Worm (Caenorhabditis elegans) whole organism, L1 larva: ENCODE data around the gene C04A2.15.

Experiments
- ama-1 ChIP-seq: fragments of 150-350 bp; optimal IDR thresholded peaks from 2 replicates; lab custom pipeline; 2014
- ces-1 ChIP-seq: fragments of 150-350 bp; optimal IDR thresholded peaks from 2 replicates; lab custom pipeline; 2014; ENCODE audit warnings: missing biosample characterization, missing genetic modification reagents, missing genetic modification characterization
- elt-2 ChIP-seq: sonication (generic microtip); optimal IDR thresholded peaks from 2 replicates; lab custom pipeline; 2016; ENCODE audit warnings: missing genetic modification characterization, mild to moderate bottlenecking, inconsistent platforms, missing compliant biosample characterization, missing genetic modification reagents
- elt-3 ChIP-seq, 6 experiments: fragments of 150-350 bp in 1 of 6; sonication (generic microtip); optimal IDR thresholded peaks; 2 replicates each; lab custom pipeline; 2017 to 2018; ENCODE audit warnings: missing biosample characterization in 6 of 6, missing genetic modification characterization in 6 of 6, inconsistent platforms in 1 of 6
- fkh-10 ChIP-seq: sonication (generic microtip); optimal IDR thresholded peaks from 2 replicates; lab custom pipeline; 2017; ENCODE audit warnings: missing biosample characterization, missing genetic modification reagents, missing genetic modification characterization
- lin-13 ChIP-seq: fragments of 150-350 bp; optimal IDR thresholded peaks from 2 replicates; lab custom pipeline; 2014; ENCODE audit warnings: missing biosample characterization, missing genetic modification reagents, missing genetic modification characterization
- lin-35 ChIP-seq, 2 experiments: fragments of 150-350 bp; optimal IDR thresholded peaks; 2 replicates each; lab custom pipeline; 2014; ENCODE audit warnings: missing biosample characterization in 2 of 2, missing genetic modification characterization in 2 of 2, missing genetic modification reagents in 2 of 2
- mab-9 ChIP-seq: fragments of 200-800 bp; sonication (Bioruptor generic); IDR thresholded peaks from 2 replicates; pipeline ENCODE4 v1.3.6; 2022; ENCODE audit warnings: missing genetic modification reagents, missing genetic modification characterization, missing compliant biosample characterization
- mdl-1 ChIP-seq, 2 experiments: fragments of 150-350 bp; optimal IDR thresholded peaks; 2 replicates each; lab custom pipeline; 2014 to 2017; ENCODE audit warnings: missing biosample characterization in 2 of 2, missing genetic modification characterization in 2 of 2, inconsistent platforms in 1 of 2
- nhr-12 ChIP-seq: sonication (generic microtip); optimal IDR thresholded peaks from 2 replicates; lab custom pipeline; 2017; ENCODE audit warnings: missing biosample characterization, missing genetic modification characterization
- nhr-237 ChIP-seq: fragments of 150-350 bp; optimal IDR thresholded peaks from 2 replicates; lab custom pipeline; 2014; ENCODE audit warnings: missing biosample characterization, missing genetic modification characterization
- pqm-1 ChIP-seq: sonication (generic microtip); optimal IDR thresholded peaks from 3 replicates; lab custom pipeline; 2017; ENCODE audit warnings: missing biosample characterization, missing genetic modification characterization

DNA sequence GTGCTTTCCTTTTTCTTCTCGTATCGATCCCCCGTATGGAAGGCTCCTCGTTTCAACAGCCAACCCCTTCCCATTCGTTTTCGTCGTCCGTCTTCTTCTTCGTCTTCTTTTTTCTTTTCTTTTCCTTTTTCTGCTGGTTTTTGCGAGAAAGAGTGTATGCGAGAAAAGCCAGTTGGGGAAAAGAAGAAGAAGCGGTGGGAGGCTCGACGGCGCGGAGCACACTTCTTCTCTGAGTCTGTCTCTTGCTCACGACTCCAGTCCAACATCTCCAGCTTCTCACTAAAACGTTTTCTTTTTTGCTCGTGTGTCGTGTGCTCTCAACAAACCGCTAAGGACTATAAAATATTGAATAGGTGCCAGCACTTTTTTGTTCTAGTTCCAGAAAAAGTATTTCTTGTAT lies 43.5 kb upstream of the C04A2.15 start:
- TF ChIP-seq elt-2 (no peak), fkh-10 (GFP tag; lab: Kevin White, UChicago) (peak; percentile 12), lin-13 (GFP tag; lab: Kevin White, UChicago) (no peak), lin-35 (GFP tag; optimal IDR thresholded peaks at IDR 0.05; lab: Kevin White, UChicago) (peak in 1 of 2 experiments; percentile 5), ces-1 (GFP tag; lab: Kevin White, UChicago) (no peak), nhr-12 (tag; lab: Kevin White, UChicago) (no peak), ama-1 (no peak), elt-3 (tag; optimal IDR thresholded peaks at IDR 0.05; lab: Kevin White, UChicago) (no peak), nhr-237 (tag; lab: Kevin White, UChicago) (no peak), pqm-1 (tag; lab: Kevin White, UChicago) (no peak), mab-9 (GFP tag; lab: Robert Waterston, UW) (no peak), mdl-1 (tag; optimal IDR thresholded peaks at IDR 0.05; lab: Kevin White, UChicago) (no peak)
